Worm (Caenorhabditis elegans) whole organism, mixed stage, embryonic: ENCODE results near the gene C47A10.12.

Experiments
- lin-13 ChIP-seq: fragments of 150-350 bp; optimal IDR thresholded peaks from 2 replicates; lab custom pipeline; 2014; ENCODE audit warnings: missing biosample characterization, missing genetic modification characterization
- mep-1 ChIP-seq: fragments of 150-350 bp; optimal IDR thresholded peaks from 2 replicates; lab custom pipeline; 2017; ENCODE audit warnings: missing biosample characterization, missing genetic modification reagents, missing genetic modification characterization, inconsistent platforms
- mls-2 ChIP-seq: sonication (generic microtip); optimal IDR thresholded peaks from 2 replicates; lab custom pipeline; 2016; ENCODE audit warnings: mild to moderate bottlenecking, missing genetic modification characterization, moderate library complexity, missing compliant biosample characterization
- nhr-237 ChIP-seq: fragments of 150-350 bp; optimal IDR thresholded peaks from 2 replicates; lab custom pipeline; 2014; ENCODE audit warnings: missing biosample characterization, missing genetic modification characterization
- sem-2 ChIP-seq: fragments of 200-800 bp; sonication (Bioruptor generic); optimal IDR thresholded peaks from 2 replicates; lab custom pipeline; 2018; ENCODE audit warnings: mild to moderate bottlenecking, missing genetic modification characterization, missing compliant biosample characterization

DNA sequence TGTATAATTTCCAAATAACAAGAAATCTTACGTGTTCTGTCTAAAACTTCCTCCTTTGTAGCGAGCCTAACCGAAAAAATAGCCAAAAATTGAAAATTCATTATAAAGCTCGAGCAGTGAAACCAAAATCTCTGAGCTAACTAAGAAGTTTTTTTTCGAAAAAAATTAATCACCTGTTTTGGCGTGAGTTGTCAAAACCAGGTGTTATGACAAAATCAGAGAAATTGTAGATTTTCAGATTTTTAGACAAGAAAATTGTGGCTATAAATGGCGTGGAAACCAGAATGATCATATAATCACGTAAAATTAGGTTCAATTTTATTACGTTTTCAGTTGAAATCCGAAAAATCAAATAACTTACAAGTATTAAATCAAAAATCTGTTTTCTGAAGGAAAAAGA is 4.6 kb upstream of the C47A10.12 start, which contains the start of gene sre-21:
- TF ChIP-seq sem-2 (GFP tag; lab: Kevin White, UChicago) (no peak), mep-1 (tag; lab: Kevin White, UChicago) (no peak), mls-2 (no peak), lin-13 (tag; lab: Kevin White, UChicago) (no peak), nhr-237 (tag; lab: Kevin White, UChicago) (no peak)
